Worm (Caenorhabditis elegans): ENCODE data around the gene ZK287.4.

ce11 chrV:9654154-9654805 lies 31.2 kb downstream of the ZK287.4 start, which contains the start of gene cyp-29A4:
- TF ChIP-seq nhr-237 (tag; optimal IDR thresholded peaks at IDR 0.05) (no peak), mdl-1 (tag; optimal IDR thresholded peaks at IDR 0.05) (no peak), zag-1 (tag; optimal IDR thresholded peaks at IDR 0.05) (no peak), isw-1 (GFP tag; IDR thresholded peaks at IDR 0.05) (no peak), jun-1 (tag; optimal IDR thresholded peaks at IDR 0.05) (no peak), lin-13 (GFP tag; optimal IDR thresholded peaks at IDR 0.05) (no peak), ceh-63 (GFP tag; optimal IDR thresholded peaks at IDR 0.05) (no peak), elt-2 (tag; optimal IDR thresholded peaks at IDR 0.05) (no peak), ztf-11 (tag; optimal IDR thresholded peaks at IDR 0.05) (no peak), irx-1 (tag; optimal IDR thresholded peaks at IDR 0.05) (no peak), nhr-76 (tag; optimal IDR thresholded peaks at IDR 0.05) (no peak), hpl-2 (GFP tag; optimal IDR thresholded peaks at IDR 0.05) (no peak), ama-1 (optimal IDR thresholded peaks at IDR 0.05) (no peak), snpc-4 (tag; optimal IDR thresholded peaks at IDR 0.05) (no peak)
